Worm (Caenorhabditis elegans): Measurements from ENCODE around the gene Y17G7B.3.

- TF ChIP-seq T22C8.4 (GFP tag; IDR thresholded peaks at IDR 0.05): no peak
- no peak for TF ChIP-seq ztf-23 (GFP tag; IDR thresholded peaks at IDR 0.05)
Observed at ce11 chrII:12041116-12041515, 52.3 kb downstream of the Y17G7B.3 start.

Measured in whole organism, midembryonic.